Worm (Caenorhabditis elegans) whole organism, L4 larva: Measurements from ENCODE around the gene hacl-1.
A peak's percentile ranks its signal among the peaks of the same experiment; 100 is the strongest.

Source experiments
- F44E2.7 ChIP-seq: fragments of 200-800 bp; sonication (Bioruptor generic); IDR thresholded peaks from 2 replicates; pipeline ENCODE4 v2.1.2; 2022; ENCODE audit warnings: missing genetic modification characterization, missing compliant biosample characterization
- T26A8.4 ChIP-seq: fragments of 200-800 bp; sonication (Bioruptor generic); IDR thresholded peaks from 2 replicates; pipeline ENCODE4 v1.3.6; 2022; ENCODE audit warnings: missing genetic modification characterization, missing compliant biosample characterization
- ZK546.5 ChIP-seq, 2 experiments: sonication (generic microtip); optimal IDR thresholded peaks; 2 replicates each; lab custom pipeline; 2017; ENCODE audit warnings: missing biosample characterization in 2 of 2, missing genetic modification characterization in 2 of 2
- aha-1 ChIP-seq: fragments of 150-350 bp; peaks from one replicate; lab custom pipeline; 2014; ENCODE audit warnings: missing biosample characterization, missing genetic modification characterization
- aly-2 ChIP-seq: sonication (generic microtip); optimal IDR thresholded peaks from 2 replicates; lab custom pipeline; 2018; ENCODE audit warnings: missing biosample characterization, missing genetic modification characterization
- ama-1 ChIP-seq: fragments of 150-350 bp; optimal IDR thresholded peaks from 2 replicates; lab custom pipeline; 2014; ENCODE audit warnings: inconsistent platforms, mixed read lengths
- attf-4 ChIP-seq: sonication (generic microtip); optimal IDR thresholded peaks from 3 replicates; lab custom pipeline; 2017; ENCODE audit warnings: missing biosample characterization, missing genetic modification characterization
- ceh-32 ChIP-seq: sonication (generic microtip); optimal IDR thresholded peaks from 2 replicates; lab custom pipeline; 2016; ENCODE audit warnings: mild to moderate bottlenecking, missing genetic modification characterization, missing compliant biosample characterization; ENCODE audit not compliant: poor library complexity
- ceh-44 ChIP-seq: fragments of 200-800 bp; sonication (Bioruptor generic); IDR thresholded peaks from 2 replicates; pipeline ENCODE4 v1.3.6; 2022; ENCODE audit warnings: missing genetic modification reagents, missing genetic modification characterization, missing compliant biosample characterization
- ceh-62 ChIP-seq: sonication (generic microtip); optimal IDR thresholded peaks from 2 replicates; lab custom pipeline; 2017; ENCODE audit warnings: missing biosample characterization, missing genetic modification characterization
- daf-16 ChIP-seq, 3 experiments: sonication (generic microtip); optimal IDR thresholded peaks; 2 replicates each; lab custom pipeline; 2016 to 2017; ENCODE audit warnings: missing genetic modification characterization in 3 of 3, missing genetic modification reagents in 3 of 3, mild to moderate bottlenecking in 2 of 3, missing compliant biosample characterization in 2 of 3, missing biosample characterization in 1 of 3, moderate library complexity in 1 of 3
- dmd-6 ChIP-seq: fragments of 200-800 bp; sonication (Bioruptor generic); IDR thresholded peaks from 2 replicates; pipeline ENCODE4 v1.3.6; 2022; ENCODE audit warnings: missing genetic modification reagents, missing genetic modification characterization, missing compliant biosample characterization
- dve-1 ChIP-seq: sonication (generic microtip); optimal IDR thresholded peaks from 2 replicates; lab custom pipeline; 2017; ENCODE audit warnings: antibody characterized with exemption, mild to moderate bottlenecking, missing genetic modification characterization, missing compliant biosample characterization; ENCODE audit not compliant: insufficient read depth
- egl-43 ChIP-seq: fragments of 200-800 bp; sonication (Bioruptor generic); IDR thresholded peaks from 2 replicates; pipeline ENCODE4 v1.3.6; 2022; ENCODE audit warnings: missing genetic modification reagents, missing genetic modification characterization, missing compliant biosample characterization
- fos-1 ChIP-seq: fragments of 150-350 bp; optimal IDR thresholded peaks from 2 replicates; lab custom pipeline; 2014; ENCODE audit warnings: missing biosample characterization, missing genetic modification characterization
- hlh-11 ChIP-seq: fragments of 200-800 bp; sonication (Bioruptor generic); optimal IDR thresholded peaks from 2 replicates; lab custom pipeline; 2018; ENCODE audit warnings: mild to moderate bottlenecking, missing genetic modification characterization, missing compliant biosample characterization
- lim-7 ChIP-seq: fragments of 200-800 bp; sonication (Bioruptor generic); IDR thresholded peaks from 2 replicates; pipeline ENCODE4 v1.3.6; 2022; ENCODE audit warnings: missing genetic modification characterization, missing compliant biosample characterization
- lin-13 ChIP-seq: fragments of 150-350 bp; optimal IDR thresholded peaks from 2 replicates; lab custom pipeline; 2014; ENCODE audit warnings: missing biosample characterization, missing genetic modification reagents, missing genetic modification characterization
- lin-15B ChIP-seq: fragments of 150-350 bp; sonication (generic microtip); optimal IDR thresholded peaks from 3 replicates; lab custom pipeline; 2014; ENCODE audit warnings: missing biosample characterization, missing genetic modification characterization
- lsy-2 ChIP-seq, 2 experiments: fragments of 150-350 bp in 1 of 2; sonication (generic microtip) in 1 of 2; optimal IDR thresholded peaks; 2 replicates each; lab custom pipeline; 2014 to 2017; ENCODE audit warnings: missing biosample characterization in 2 of 2, missing genetic modification characterization in 2 of 2
- mdl-1 ChIP-seq, 2 experiments: fragments of 150-350 bp in 1 of 2; sonication (generic microtip) in 1 of 2; optimal IDR thresholded peaks; 2 replicates each; lab custom pipeline; 2014 to 2017; ENCODE audit warnings: missing biosample characterization in 2 of 2, missing genetic modification characterization in 2 of 2
- mdt-29 ChIP-seq: fragments of 200-800 bp; sonication (Bioruptor generic); IDR thresholded peaks from 2 replicates; pipeline ENCODE4 v1.3.6; 2022; ENCODE audit warnings: missing genetic modification reagents, missing genetic modification characterization, missing compliant biosample characterization
- mxl-3 ChIP-seq: fragments of 200-800 bp; sonication (Bioruptor generic); optimal IDR thresholded peaks from 2 replicates; lab custom pipeline; 2018; ENCODE audit warnings: mild to moderate bottlenecking, missing genetic modification characterization, missing compliant biosample characterization
- nhr-25 ChIP-seq: sonication (generic microtip); optimal IDR thresholded peaks from 2 replicates; lab custom pipeline; 2017; ENCODE audit warnings: missing genetic modification characterization, mild to moderate bottlenecking, missing compliant biosample characterization, antibody characterized with exemption, moderate library complexity, borderline replicate concordance; ENCODE audit not compliant: insufficient read depth
- nhr-28 ChIP-seq: fragments of 150-350 bp; optimal IDR thresholded peaks from 2 replicates; lab custom pipeline; 2014; ENCODE audit warnings: missing biosample characterization, missing genetic modification characterization
- nhr-48 ChIP-seq: sonication (generic microtip); optimal IDR thresholded peaks from 2 replicates; lab custom pipeline; 2016; ENCODE audit warnings: mild to moderate bottlenecking, missing genetic modification characterization, missing compliant biosample characterization
- nhr-76 ChIP-seq: fragments of 150-350 bp; optimal IDR thresholded peaks from 2 replicates; lab custom pipeline; 2014; ENCODE audit warnings: missing biosample characterization, missing genetic modification characterization
- pha-4 ChIP-seq, 2 experiments: fragments of 150-350 bp in 1 of 2; fragments of 200-800 bp in 1 of 2; sonication (Bioruptor generic) in 1 of 2; IDR thresholded peaks in 1 of 2; optimal IDR thresholded peaks in 1 of 2; 2 replicates each; pipeline versions ENCODE4 v1.3.6 to Lab custom; 2014 to 2022; ENCODE audit warnings: missing genetic modification characterization in 2 of 2, missing genetic modification reagents in 2 of 2, missing biosample characterization in 1 of 2, missing compliant biosample characterization in 1 of 2
- pqm-1 ChIP-seq: sonication (generic microtip); optimal IDR thresholded peaks from 2 replicates; lab custom pipeline; 2017; ENCODE audit warnings: missing biosample characterization, missing genetic modification characterization
- set-16 ChIP-seq: fragments of 200-800 bp; sonication (Bioruptor generic); IDR thresholded peaks from 2 replicates; pipeline ENCODE4 v1.3.6; 2022; ENCODE audit warnings: missing genetic modification reagents, missing genetic modification characterization, missing compliant biosample characterization
- snpc-1.2 ChIP-seq: fragments of 200-800 bp; sonication (Bioruptor generic); IDR thresholded peaks from 2 replicates; pipeline ENCODE4 v1.3.6; 2022; ENCODE audit warnings: missing genetic modification reagents, missing genetic modification characterization, missing compliant biosample characterization
- snpc-4 ChIP-seq: fragments of 150-350 bp; optimal IDR thresholded peaks from 2 replicates; lab custom pipeline; 2014; ENCODE audit warnings: missing biosample characterization, missing genetic modification characterization
- unc-62 ChIP-seq, 3 experiments: fragments of 150-350 bp in 1 of 3; sonication (generic microtip); optimal IDR thresholded peaks in 2 of 3; peaks in 1 of 3; 1 replicate in 1 of 3; 2 replicates in 2 of 3; lab custom pipeline; 2014 to 2017; ENCODE audit warnings: missing biosample characterization in 3 of 3, missing genetic modification characterization in 3 of 3, missing genetic modification reagents in 3 of 3, missing genotype in 1 of 3
- vab-7 ChIP-seq: fragments of 200-800 bp; sonication (Bioruptor generic); IDR thresholded peaks from 2 replicates; pipeline ENCODE4 v1.3.6; 2022; ENCODE audit warnings: missing genetic modification reagents, missing genetic modification characterization, missing compliant biosample characterization
- zip-11 ChIP-seq: fragments of 200-800 bp; sonication (Bioruptor generic); IDR thresholded peaks from 2 replicates; pipeline ENCODE4 v1.3.6; 2022; ENCODE audit warnings: missing genetic modification characterization, missing compliant biosample characterization
- ztf-11 ChIP-seq: fragments of 150-350 bp; optimal IDR thresholded peaks from 2 replicates; lab custom pipeline; 2014; ENCODE audit warnings: missing biosample characterization, missing genetic modification characterization

hacl-1 gene

ce11 chrII:11448753-11449152, 44.0 kb downstream of the hacl-1 start, which contains the start of gene W02B12.1:
TSS of gene W02B12.1 (plus strand) at chrII:11449021.
- TF ChIP-seq F44E2.7 (GFP tag; lab: Robert Waterston, UW) (no peak), aha-1 (tag; lab: Kevin White, UChicago) (peak; percentile 70), nhr-28 (tag; lab: Kevin White, UChicago) (peak; percentile 38), mdl-1 (tag; optimal IDR thresholded peaks at IDR 0.05; lab: Kevin White, UChicago) (no peak), lin-13 (no peak), nhr-25 (tag; lab: Kevin White, UChicago) (no peak), dve-1 (tag; lab: Kevin White, UChicago) (peak; percentile 41), dmd-6 (GFP tag; lab: Robert Waterston, UW) (peak; percentile 30; the same call in 1 of the 2 replicates), hlh-11 (peak; percentile 40), fos-1 (tag; lab: Kevin White, UChicago) (no peak), ceh-32 (tag; lab: Kevin White, UChicago) (no peak), mxl-3 (GFP tag; lab: Kevin White, UChicago) (peak; percentile 6), ZK546.5 (tag; optimal IDR thresholded peaks at IDR 0.05; lab: Kevin White, UChicago) (no peak), pqm-1 (peak; percentile 78)

ce11 chrII:11444973-11445372, 47.8 kb downstream of the hacl-1 start, which contains the start of gene W02B12.13:
TSS of gene W02B12.13 (plus strand) at chrII:11445273.
- no peak for TF ChIP-seq aly-2
- TF ChIP-seq ceh-62 (tag; lab: Kevin White, UChicago): no peak
- no peak for TF ChIP-seq ama-1 (lab: Kevin White, UChicago)
- TF ChIP-seq pha-4 (GFP tag; IDR thresholded peaks at IDR 0.05; lab: Robert Waterston, UW): no peak
- no peak for TF ChIP-seq pha-4 (tag; optimal IDR thresholded peaks at IDR 0.05; lab: Kevin White, UChicago)
- TF ChIP-seq daf-16 (GFP tag; optimal IDR thresholded peaks at IDR 0.05; lab: Kevin White, UChicago): no peak
- no peak for TF ChIP-seq daf-16 (tag; optimal IDR thresholded peaks at IDR 0.05; lab: Kevin White, UChicago)
- TF ChIP-seq zip-11 (GFP tag; lab: Robert Waterston, UW): no peak
- no peak for TF ChIP-seq ceh-32 (tag; lab: Kevin White, UChicago)
- TF ChIP-seq snpc-4: no peak
- TF ChIP-seq nhr-48 (tag; lab: Kevin White, UChicago): no peak
- no peak for TF ChIP-seq lin-15B (tag; lab: Kevin White, UChicago)
- no peak for TF ChIP-seq attf-4 (tag; lab: Kevin White, UChicago)
- no peak for TF ChIP-seq ceh-44
- no peak for TF ChIP-seq unc-62 (GFP tag; optimal IDR thresholded peaks at IDR 0.05 in 1 of 2; lab: Kevin White, UChicago)
- TF ChIP-seq unc-62 (tag; optimal IDR thresholded peaks at IDR 0.05; lab: Kevin White, UChicago): no peak

ce11 chrII:11443862-11444261, 48.9 kb downstream of the hacl-1 start, which contains the start of gene adbp-1:
TSS of gene adbp-1 (plus strand) at chrII:11444162.
- TF ChIP-seq daf-16 (GFP tag; optimal IDR thresholded peaks at IDR 0.05; lab: Kevin White, UChicago): no peak
- peak; percentile 5 for TF ChIP-seq daf-16 (tag; optimal IDR thresholded peaks at IDR 0.05; lab: Kevin White, UChicago)
- TF ChIP-seq lsy-2 (tag; optimal IDR thresholded peaks at IDR 0.05; lab: Kevin White, UChicago): no peak
- TF ChIP-seq T26A8.4 (GFP tag; lab: Robert Waterston, UW): no peak
- no peak for TF ChIP-seq lin-13
- TF ChIP-seq lim-7 (GFP tag; lab: Robert Waterston, UW): no peak
- no peak for TF ChIP-seq nhr-76 (tag; lab: Kevin White, UChicago)

- TF ChIP-seq nhr-76 (tag; lab: Kevin White, UChicago) (no peak), mdt-29 (GFP tag; lab: Robert Waterston, UW) (no peak), ztf-11 (tag; lab: Kevin White, UChicago) (no peak), vab-7 (GFP tag; lab: Robert Waterston, UW) (no peak), snpc-1.2 (GFP tag; lab: Robert Waterston, UW) (0 out of 2 replicates have a peak, but pooled peaks have one; percentile 36), egl-43 (GFP tag; lab: Robert Waterston, UW) (peak; percentile 49; the same call in 1 of the 2 replicates), mxl-3 (GFP tag; lab: Kevin White, UChicago) (no peak), set-16 (GFP tag; lab: Robert Waterston, UW) (peak; percentile 96)
- TF ChIP-seq, all 104 proteins: peak for 3
These were observed 49.6 kb downstream of the hacl-1 start for ce11 chrII:11443128-11443527.
